Worm (Caenorhabditis elegans): ENCODE results near the gene T01D1.5.

DNA sequence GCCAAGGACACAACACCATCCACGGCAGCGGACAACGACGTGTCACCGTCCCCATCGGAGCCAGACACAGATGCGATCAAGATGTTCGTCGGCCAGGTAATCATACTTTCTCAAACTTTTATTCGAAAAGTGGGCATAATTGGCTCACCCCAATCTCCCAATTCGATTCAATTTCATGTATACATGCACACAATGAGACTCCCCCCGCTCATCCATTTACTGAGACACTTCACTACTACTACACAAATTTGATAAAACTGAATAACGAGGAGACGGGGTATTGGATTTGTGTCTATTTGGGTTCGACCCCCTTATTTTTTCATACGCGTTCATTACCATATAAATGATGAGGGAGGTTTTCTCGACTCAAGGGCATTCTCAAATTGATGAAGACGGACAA lies 25.6 kb downstream of the T01D1.5 start:
- no peak for TF ChIP-seq nhr-76 (tag; optimal IDR thresholded peaks at IDR 0.05)
- no peak for TF ChIP-seq mls-2 (tag; optimal IDR thresholded peaks at IDR 0.05)
- no peak for TF ChIP-seq snpc-4 (tag; optimal IDR thresholded peaks at IDR 0.05)
- TF ChIP-seq ces-1 (GFP tag; optimal IDR thresholded peaks at IDR 0.05) = peak; percentile 98
- no peak for TF ChIP-seq ztf-11 (tag; optimal IDR thresholded peaks at IDR 0.05)
- TF ChIP-seq unc-62 (GFP tag; optimal IDR thresholded peaks at IDR 0.05) = no peak
- no peak for TF ChIP-seq blmp-1 (tag; optimal IDR thresholded peaks at IDR 0.05)
